Fruit fly (Drosophila melanogaster) S2 (cell line): Measurements from ENCODE around the gene Ir100a.

Experiments used
- CG8478 ChIP-seq: fragments of >200 bp; optimal IDR thresholded peaks from 2 replicates; lab custom pipeline; 2018
- CTCF ChIP-seq, 2 experiments: fragments of >200 bp; optimal IDR thresholded peaks; 2 replicates each; lab custom pipeline; 2018

dm6 chr3R:31793664-31794417 lies 6.9 kb upstream of the Ir100a start, which contains the start of the genes Mccc1 and Acf:
- TF ChIP-seq CTCF (optimal IDR thresholded peaks at IDR 0.05; lab: Kevin White, UChicago) (no peak), CG8478 (lab: Kevin White, UChicago) (no peak)
